Worm (Caenorhabditis elegans) whole organism, mixed stage, embryonic: Measurements from ENCODE around the gene phf-33.

Experiments
- M03D4.4 ChIP-seq: sonication (generic microtip); optimal IDR thresholded peaks from 2 replicates; lab custom pipeline; 2017; ENCODE audit warnings: mild to moderate bottlenecking, missing genetic modification characterization, missing compliant biosample characterization
- bed-3 ChIP-seq: fragments of 200-800 bp; sonication (Bioruptor generic); optimal IDR thresholded peaks from 3 replicates; lab custom pipeline; 2018; ENCODE audit warnings: mild to moderate bottlenecking, missing genetic modification characterization, moderate library complexity, missing compliant biosample characterization
- blmp-1 ChIP-seq: fragments of 150-350 bp; optimal IDR thresholded peaks from 2 replicates; lab custom pipeline; 2014; ENCODE audit warnings: missing biosample characterization, missing genetic modification characterization
- ceh-39 ChIP-seq: fragments of 150-350 bp; optimal IDR thresholded peaks from 2 replicates; lab custom pipeline; 2014; ENCODE audit warnings: missing biosample characterization, missing genetic modification characterization
- ceh-43 ChIP-seq: fragments of 200-800 bp; sonication (Bioruptor generic); optimal IDR thresholded peaks from 2 replicates; lab custom pipeline; 2018; ENCODE audit warnings: mild to moderate bottlenecking, missing genetic modification characterization, moderate library complexity, missing compliant biosample characterization
- ceh-83 ChIP-seq: fragments of 200-800 bp; sonication (Bioruptor generic); optimal IDR thresholded peaks from 2 replicates; lab custom pipeline; 2018; ENCODE audit warnings: mild to moderate bottlenecking, missing genetic modification characterization, missing compliant biosample characterization
- ces-1 ChIP-seq: fragments of 150-350 bp; optimal IDR thresholded peaks from 2 replicates; lab custom pipeline; 2014; ENCODE audit warnings: missing biosample characterization, missing genetic modification reagents, missing genetic modification characterization
- cnd-1 ChIP-seq: fragments of 200-800 bp; sonication (Bioruptor generic); optimal IDR thresholded peaks from 2 replicates; lab custom pipeline; 2018; ENCODE audit warnings: mild to moderate bottlenecking, missing genetic modification characterization, missing compliant biosample characterization
- drap-1 ChIP-seq: fragments of 200-800 bp; sonication (Bioruptor generic); optimal IDR thresholded peaks from 3 replicates; lab custom pipeline; 2018; ENCODE audit warnings: mild to moderate bottlenecking, missing genetic modification characterization, missing compliant biosample characterization
- elt-1 ChIP-seq: sonication (generic microtip); optimal IDR thresholded peaks from 2 replicates; lab custom pipeline; 2017; ENCODE audit warnings: missing genetic modification characterization, mild to moderate bottlenecking, missing compliant biosample characterization, antibody characterized with exemption, moderate library complexity, borderline replicate concordance; ENCODE audit not compliant: insufficient read depth
- elt-3 ChIP-seq: fragments of 150-350 bp; optimal IDR thresholded peaks from 2 replicates; lab custom pipeline; 2014; ENCODE audit warnings: missing biosample characterization, missing genetic modification characterization
- flh-1 ChIP-seq: fragments of 200-800 bp; sonication (Bioruptor generic); optimal IDR thresholded peaks from 2 replicates; lab custom pipeline; 2018; ENCODE audit warnings: mild to moderate bottlenecking, missing genetic modification characterization, moderate library complexity, missing compliant biosample characterization
- hlh-1 ChIP-seq: fragments of 150-350 bp; optimal IDR thresholded peaks from 2 replicates; lab custom pipeline; 2014; ENCODE audit warnings: missing biosample characterization, missing genetic modification reagents, missing genetic modification characterization
- lin-32 ChIP-seq: fragments of 200-800 bp; sonication (Bioruptor generic); optimal IDR thresholded peaks from 2 replicates; lab custom pipeline; 2018; ENCODE audit warnings: mild to moderate bottlenecking, missing genetic modification characterization, missing compliant biosample characterization
- lsy-2 ChIP-seq: fragments of 150-350 bp; optimal IDR thresholded peaks from 2 replicates; lab custom pipeline; 2014; ENCODE audit warnings: missing biosample characterization, missing genetic modification characterization
- mls-2 ChIP-seq: sonication (generic microtip); optimal IDR thresholded peaks from 2 replicates; lab custom pipeline; 2016; ENCODE audit warnings: mild to moderate bottlenecking, missing genetic modification characterization, moderate library complexity, missing compliant biosample characterization
- nhr-2 ChIP-seq: fragments of 150-350 bp; optimal IDR thresholded peaks from 2 replicates; lab custom pipeline; 2014; ENCODE audit warnings: missing biosample characterization, missing genetic modification characterization
- nhr-28 ChIP-seq: fragments of 150-350 bp; optimal IDR thresholded peaks from 2 replicates; lab custom pipeline; 2014; ENCODE audit warnings: missing biosample characterization, missing genetic modification characterization
- nhr-76 ChIP-seq: sonication (generic microtip); optimal IDR thresholded peaks from 2 replicates; lab custom pipeline; 2017; ENCODE audit warnings: missing biosample characterization, missing genetic modification characterization
- pha-4 ChIP-seq: fragments of 150-350 bp; optimal IDR thresholded peaks from 2 replicates; lab custom pipeline; 2018; ENCODE audit warnings: missing biosample characterization, missing genetic modification reagents, missing genetic modification characterization
- sem-2 ChIP-seq: fragments of 200-800 bp; sonication (Bioruptor generic); optimal IDR thresholded peaks from 2 replicates; lab custom pipeline; 2018; ENCODE audit warnings: mild to moderate bottlenecking, missing genetic modification characterization, missing compliant biosample characterization
- snpc-4 ChIP-seq: fragments of 150-350 bp; optimal IDR thresholded peaks from 2 replicates; lab custom pipeline; 2014; ENCODE audit warnings: missing biosample characterization, missing genetic modification characterization
- sptf-1 ChIP-seq: sonication (generic microtip); optimal IDR thresholded peaks from 2 replicates; lab custom pipeline; 2017; ENCODE audit warnings: mild to moderate bottlenecking, missing genetic modification characterization, moderate library complexity, missing compliant biosample characterization
- tbx-8 ChIP-seq: fragments of 200-800 bp; sonication (Bioruptor generic); optimal IDR thresholded peaks from 2 replicates; lab custom pipeline; 2018; ENCODE audit warnings: mild to moderate bottlenecking, missing genetic modification characterization, moderate library complexity, missing compliant biosample characterization
- unc-120 ChIP-seq: sonication (generic microtip); optimal IDR thresholded peaks from 2 replicates; lab custom pipeline; 2017; ENCODE audit warnings: missing genetic modification characterization, missing compliant biosample characterization; ENCODE audit not compliant: poor library complexity, severe bottlenecking
- unc-39 ChIP-seq: fragments of 150-350 bp; optimal IDR thresholded peaks from 2 replicates; lab custom pipeline; 2014; ENCODE audit warnings: missing biosample characterization, missing genetic modification characterization
- unc-62 ChIP-seq: fragments of 150-350 bp; optimal IDR thresholded peaks from 2 replicates; lab custom pipeline; 2014; ENCODE audit warnings: missing biosample characterization, missing genetic modification reagents, missing genetic modification characterization
- zip-8 ChIP-seq: fragments of 150-350 bp; optimal IDR thresholded peaks from 2 replicates; lab custom pipeline; 2014; ENCODE audit warnings: missing biosample characterization, missing genetic modification characterization
- ztf-11 ChIP-seq: fragments of 150-350 bp; optimal IDR thresholded peaks from 2 replicates; lab custom pipeline; 2014; ENCODE audit warnings: missing biosample characterization, missing genetic modification characterization

phf-33 gene

ce11 chrX:13278876-13279275, at the start of gene phf-33:
Gene phf-33 (minus strand): TSS chrX:13278976.
- TF ChIP-seq tbx-8 (no peak), pha-4 (no peak), hlh-1 (tag; lab: Kevin White, UChicago) (no peak), snpc-4 (no peak), mls-2 (tag; lab: Kevin White, UChicago) (no peak), unc-39 (tag; lab: Kevin White, UChicago) (no peak), elt-3 (tag; lab: Kevin White, UChicago) (no peak), nhr-28 (no peak)

- TF ChIP-seq ztf-11 (tag; lab: Kevin White, UChicago) = no peak
- TF ChIP-seq ceh-39 = no peak
- TF ChIP-seq hlh-1 (tag; lab: Kevin White, UChicago) = no peak
- TF ChIP-seq ces-1 (GFP tag; lab: Kevin White, UChicago) = no peak
These were observed 49.3 kb upstream of the phf-33 start, which contains the start of gene sir-2.2 for ce11 chrX:13328034-13328433. Gene sir-2.2 (plus strand): TSS chrX:13328067.

- TF ChIP-seq ces-1 (GFP tag; lab: Kevin White, UChicago) (no peak), sptf-1 (no peak), elt-3 (tag; lab: Kevin White, UChicago) (no peak), pha-4 (no peak), flh-1 (GFP tag; lab: Kevin White, UChicago) (no peak), sem-2 (GFP tag; lab: Kevin White, UChicago) (no peak), unc-62 (GFP tag; lab: Kevin White, UChicago) (no peak), ceh-43 (GFP tag; lab: Kevin White, UChicago) (no peak), lin-32 (no peak)
These were observed 46.3 kb upstream of the phf-33 start for ce11 chrX:13325039-13325438.

ce11 chrX:13324326-13324725, 45.5 kb upstream of the phf-33 start:
- TF ChIP-seq unc-62 (GFP tag; lab: Kevin White, UChicago) (no peak), ces-1 (GFP tag; lab: Kevin White, UChicago) (no peak), elt-3 (tag; lab: Kevin White, UChicago) (no peak), bed-3 (GFP tag; lab: Kevin White, UChicago) (no peak), unc-120 (tag; lab: Kevin White, UChicago) (no peak), unc-39 (tag; lab: Kevin White, UChicago) (no peak), hlh-1 (tag; lab: Kevin White, UChicago) (no peak), ceh-83 (GFP tag; lab: Kevin White, UChicago) (no peak), drap-1 (GFP tag; lab: Kevin White, UChicago) (no peak), zip-8 (tag; lab: Kevin White, UChicago) (no peak)

- TF ChIP-seq tbx-8 (no peak), nhr-2 (tag; lab: Kevin White, UChicago) (no peak), mls-2 (tag; lab: Kevin White, UChicago) (no peak), blmp-1 (no peak), M03D4.4 (no peak), elt-3 (tag; lab: Kevin White, UChicago) (no peak), elt-1 (tag; lab: Kevin White, UChicago) (no peak)
These were observed 44.9 kb upstream of the phf-33 start for ce11 chrX:13323697-13324096.

- no peak for TF ChIP-seq pha-4
- no peak for TF ChIP-seq snpc-4
- TF ChIP-seq lsy-2 (tag; lab: Kevin White, UChicago) = no peak
- no peak for TF ChIP-seq nhr-76
- TF ChIP-seq elt-1 (tag; lab: Kevin White, UChicago) = no peak
- no peak for TF ChIP-seq cnd-1 (tag; lab: Kevin White, UChicago)
These were observed 44.1 kb upstream of the phf-33 start, which contains the start of gene F46G10.2 for ce11 chrX:13322886-13323285. Gene F46G10.2 (plus strand): TSS chrX:13322963.
